Fruit fly (Drosophila melanogaster) Kc167 (cell line): ENCODE results near the gene CG13306.

Experiments used
- Myc ChIP-seq: fragments of >200 bp; optimal IDR thresholded peaks from 2 replicates; lab custom pipeline; 2017; ENCODE audit warnings: missing external identifiers
- Sin3A ChIP-seq: fragments of >200 bp; optimal IDR thresholded peaks from 2 replicates; lab custom pipeline; 2018; ENCODE audit warnings: missing external identifiers
- h ChIP-seq: fragments of >200 bp; optimal IDR thresholded peaks from 3 replicates; lab custom pipeline; 2018; ENCODE audit warnings: missing external identifiers
- psq ChIP-seq: fragments of >200 bp; optimal IDR thresholded peaks from 2 replicates; lab custom pipeline; 2017; ENCODE audit warnings: missing external identifiers
- ttk ChIP-seq: sonication (Bioruptor generic); optimal IDR thresholded peaks from 2 replicates; lab custom pipeline; 2017; ENCODE audit warnings: missing external identifiers

dm6 chr3L:8699612-8700011 is 49.9 kb downstream of the CG13306 start:
- TF ChIP-seq Sin3A (lab: Kevin White, UChicago) (no peak), h (lab: Kevin White, UChicago) (no peak), ttk (lab: Kevin White, UChicago) (no peak), psq (lab: Kevin White, UChicago) (no peak), Myc (lab: Kevin White, UChicago) (no peak)
